Fruit fly (Drosophila melanogaster) Kc167 (cell line): ENCODE measurements around the gene Acbp5.

ENCODE experiments used
- Myc ChIP-seq: fragments of >200 bp; optimal IDR thresholded peaks from 2 replicates; lab custom pipeline; 2017; ENCODE audit warnings: missing external identifiers
- h ChIP-seq: fragments of >200 bp; optimal IDR thresholded peaks from 3 replicates; lab custom pipeline; 2018; ENCODE audit warnings: missing external identifiers
- psq ChIP-seq: fragments of >200 bp; optimal IDR thresholded peaks from 2 replicates; lab custom pipeline; 2017; ENCODE audit warnings: missing external identifiers
- ttk ChIP-seq: sonication (Bioruptor generic); optimal IDR thresholded peaks from 2 replicates; lab custom pipeline; 2017; ENCODE audit warnings: missing external identifiers

dm6 chr3L:8832737-8833466, 44.6 kb upstream of the Acbp5 start:
- TF ChIP-seq h (lab: Kevin White, UChicago) = no peak
- TF ChIP-seq psq (lab: Kevin White, UChicago) = no peak
- TF ChIP-seq Myc (lab: Kevin White, UChicago) = no peak
- no peak for TF ChIP-seq ttk (lab: Kevin White, UChicago)
